Worm (Caenorhabditis elegans): ENCODE results near the gene F38B2.3.

DNA sequence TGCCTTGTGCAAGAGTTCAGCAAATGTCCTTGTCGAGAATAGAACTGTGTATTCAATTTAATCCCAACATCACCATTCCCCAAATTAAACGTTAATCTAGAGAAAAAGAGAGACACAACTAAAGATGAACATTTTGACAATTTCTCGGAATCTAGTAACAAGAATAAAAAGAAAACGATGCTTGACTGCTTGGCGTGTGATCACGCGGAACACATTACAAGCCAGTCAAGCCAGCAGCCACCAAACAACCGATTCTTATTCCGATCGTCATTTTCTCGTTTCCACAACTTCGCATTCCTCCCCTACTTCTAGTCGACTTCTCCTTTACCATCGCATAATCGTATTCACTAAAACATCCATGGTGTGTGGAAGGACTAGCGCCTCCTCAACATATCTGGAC lies 36.8 kb downstream of the F38B2.3 start:
- TF ChIP-seq unc-39 (tag; optimal IDR thresholded peaks at IDR 0.05) (no peak), fos-1 (tag; optimal IDR thresholded peaks at IDR 0.05) (no peak), gmeb-1 (tag; optimal IDR thresholded peaks at IDR 0.05) (no peak), unc-62 (GFP tag; optimal IDR thresholded peaks at IDR 0.05) (no peak), ztf-11 (tag; optimal IDR thresholded peaks at IDR 0.05) (no peak), nhr-12 (tag; optimal IDR thresholded peaks at IDR 0.05) (no peak), nhr-21 (tag; optimal IDR thresholded peaks at IDR 0.05) (no peak), lin-13 (GFP tag; optimal IDR thresholded peaks at IDR 0.05) (no peak), F13H6.1 (tag; optimal IDR thresholded peaks at IDR 0.05) (no peak), nhr-77 (tag; optimal IDR thresholded peaks at IDR 0.05) (no peak)
